Comparison of ENCODE assay signal across 2 worm cellular contexts in genomic region chrV:2638545-2638944, ce11.
TF ChIP-seq lines count a peak whose summit lies in the region.

TSS of gene W02H5.19 (plus strand) at chrV:2638890.

TF ChIP-seq in whole organism, L1 larva, 84 proteins besides CTCF, POLR2A, EP300 and RAD21 (continued from another document):
- peak; percentile 97 to 98 for TF ChIP-seq efl-1 (optimal IDR thresholded peaks at IDR 0.05; lab: Kevin White, UChicago)
- TF ChIP-seq efl-1 (GFP tag; optimal IDR thresholded peaks at IDR 0.05 in 1 of 2; lab: Kevin White, UChicago) = peak; percentile 97 to 100
- peak; percentile 43 for TF ChIP-seq nhr-77 (tag; optimal IDR thresholded peaks at IDR 0.05; lab: Kevin White, UChicago)
- peak; percentile 98 for TF ChIP-seq fkh-4 (tag; optimal IDR thresholded peaks at IDR 0.05; lab: Kevin White, UChicago; ENCODE audit: borderline replicate concordance)
- TF ChIP-seq dpl-1 (GFP tag; optimal IDR thresholded peaks at IDR 0.05; lab: Kevin White, UChicago) = peak; percentile 94 to 98 (median 97)
- TF ChIP-seq sox-4 (tag; optimal IDR thresholded peaks at IDR 0.05; lab: Kevin White, UChicago) = peak; percentile 96
- TF ChIP-seq unc-98 (GFP tag; IDR thresholded peaks at IDR 0.05; lab: Robert Waterston, UW) = peak; percentile 79
- peak; percentile 95 for TF ChIP-seq nhr-47 (tag; optimal IDR thresholded peaks at IDR 0.05; lab: Kevin White, UChicago)
- peak; percentile 94 for TF ChIP-seq nhr-20 (tag; optimal IDR thresholded peaks at IDR 0.05; lab: Kevin White, UChicago)
- TF ChIP-seq nhr-19 (GFP tag; conservative IDR thresholded peaks at IDR 0.05; lab: Robert Waterston, UW) = peak; percentile 89
- peak; percentile 81 to 88 for TF ChIP-seq lsy-2 (tag; optimal IDR thresholded peaks at IDR 0.05; lab: Kevin White, UChicago)
- peak in 2 of 6 experiments; percentile 55 to 71 for TF ChIP-seq elt-3 (tag; optimal IDR thresholded peaks at IDR 0.05; lab: Kevin White, UChicago)
- TF ChIP-seq ztf-11 (tag; optimal IDR thresholded peaks at IDR 0.05; lab: Kevin White, UChicago) = peak in 1 of 2 experiments; percentile 98
- no peak for TF ChIP-seq egl-27 (tag; optimal IDR thresholded peaks at IDR 0.05; lab: Kevin White, UChicago)
- peak; percentile 96 for TF ChIP-seq nhr-71 (tag; optimal IDR thresholded peaks at IDR 0.05; lab: Kevin White, UChicago)
- peak; percentile 82 for TF ChIP-seq fkh-8 (tag; optimal IDR thresholded peaks at IDR 0.05; lab: Kevin White, UChicago)
- TF ChIP-seq lir-3 (tag; optimal IDR thresholded peaks at IDR 0.05; lab: Kevin White, UChicago; ENCODE audit: poor library complexity) = no peak
- peak; percentile 81 for TF ChIP-seq ceh-88 (GFP tag; IDR thresholded peaks at IDR 0.05; lab: Robert Waterston, UW)
- TF ChIP-seq C16A3.4 (tag; optimal IDR thresholded peaks at IDR 0.05; lab: Kevin White, UChicago) = peak; percentile 64
- TF ChIP-seq hlh-4 (tag; optimal IDR thresholded peaks at IDR 0.05; lab: Kevin White, UChicago) = peak; percentile 91
- no peak for TF ChIP-seq ces-1 (GFP tag; optimal IDR thresholded peaks at IDR 0.05; lab: Kevin White, UChicago)
- TF ChIP-seq unc-62 (GFP tag; optimal IDR thresholded peaks at IDR 0.05; lab: Kevin White, UChicago) = no peak
- TF ChIP-seq ceh-63 (GFP tag; optimal IDR thresholded peaks at IDR 0.05; lab: Kevin White, UChicago) = peak; percentile 87

TF ChIP-seq in whole organism, young adult, 124 proteins besides CTCF, POLR2A, EP300 and RAD21 (continued from another document):
- TF ChIP-seq let-526 (GFP tag; IDR thresholded peaks at IDR 0.05; lab: Robert Waterston, UW) = no peak
- no peak for TF ChIP-seq egl-18 (GFP tag; IDR thresholded peaks at IDR 0.05; lab: Robert Waterston, UW)
- no peak for TF ChIP-seq F55B11.4 (tag; optimal IDR thresholded peaks at IDR 0.05; lab: Kevin White, UChicago; ENCODE audit: borderline replicate concordance, insufficient read depth)
- peak; percentile 78 for TF ChIP-seq madf-3 (GFP tag; IDR thresholded peaks at IDR 0.05; lab: Robert Waterston, UW)
- TF ChIP-seq Y67H2A.10 (GFP tag; conservative IDR thresholded peaks at IDR 0.05; lab: Robert Waterston, UW) = no peak
- peak; percentile 99 for TF ChIP-seq lin-54 (GFP tag; optimal IDR thresholded peaks at IDR 0.05; lab: Kevin White, UChicago)
- TF ChIP-seq lsl-1 (GFP tag; optimal IDR thresholded peaks at IDR 0.05; lab: Kevin White, UChicago) = peak; percentile 38
- TF ChIP-seq Y53G8AR.9 (GFP tag; conservative IDR thresholded peaks at IDR 0.05; lab: Robert Waterston, UW) = no peak
- no peak for TF ChIP-seq attf-6 (GFP tag; IDR thresholded peaks at IDR 0.05; lab: Robert Waterston, UW)
- no peak for TF ChIP-seq zim-3 (tag; optimal IDR thresholded peaks at IDR 0.05; lab: Kevin White, UChicago)
- TF ChIP-seq F57A8.1 (GFP tag; optimal IDR thresholded peaks at IDR 0.05; lab: Kevin White, UChicago) = no peak
- TF ChIP-seq attf-3 (GFP tag; conservative IDR thresholded peaks at IDR 0.05; lab: Robert Waterston, UW) = 0 out of 2 replicates have a peak, but pooled peaks have one; percentile 46
- no peak for TF ChIP-seq ama-1 (optimal IDR thresholded peaks at IDR 0.05; lab: Kevin White, UChicago)
- TF ChIP-seq ama-1 (GFP tag; optimal IDR thresholded peaks at IDR 0.05; lab: Kevin White, UChicago) = no peak
- TF ChIP-seq hmg-20 (GFP tag; IDR thresholded peaks at IDR 0.05; lab: Robert Waterston, UW) = no peak; the same call in 1 of the 2 replicates
